Fruit fly (Drosophila melanogaster) whole organism, wandering third instar larva: Measurements from ENCODE around the gene CG4455.

ENCODE experiments used
- Hnf4 ChIP-seq: fragments of 200-800 bp; sonication (Bioruptor generic); optimal IDR thresholded peaks from 2 replicates; lab custom pipeline; 2016; ENCODE audit warnings: missing biosample characterization, mild to moderate bottlenecking, missing genetic modification characterization
- Myc ChIP-seq: fragments of >200 bp; optimal IDR thresholded peaks from 2 replicates; lab custom pipeline; 2017
- Rel ChIP-seq, 2 experiments: fragments of 200-800 bp; sonication (Bioruptor generic) in 1 of 2; optimal IDR thresholded peaks; 2 replicates in 1 of 2; 3 replicates in 1 of 2; lab custom pipeline; 2016 to 2019; ENCODE audit warnings: mild to moderate bottlenecking in 2 of 2, missing biosample characterization in 2 of 2, missing genetic modification characterization in 2 of 2, moderate library complexity in 1 of 2
- br ChIP-seq: fragments of 200-800 bp; sonication (Bioruptor generic); optimal IDR thresholded peaks from 2 replicates; lab custom pipeline; 2016; ENCODE audit warnings: missing biosample characterization, missing genetic modification characterization
- dsf ChIP-seq: sonication (Bioruptor generic); optimal IDR thresholded peaks from 2 replicates; lab custom pipeline; 2016; ENCODE audit warnings: missing biosample characterization, missing genetic modification characterization, borderline replicate concordance
- pan ChIP-seq: fragments of >200 bp; optimal IDR thresholded peaks from 2 replicates; lab custom pipeline; 2017
- psq ChIP-seq: fragments of 200-800 bp; sonication (Bioruptor generic); optimal IDR thresholded peaks from 3 replicates; lab custom pipeline; 2017; ENCODE audit warnings: missing biosample characterization, mild to moderate bottlenecking, missing genetic modification characterization, moderate library complexity
- usp ChIP-seq: fragments of >200 bp; optimal IDR thresholded peaks from 2 replicates; lab custom pipeline; 2017; ENCODE audit warnings: missing biosample characterization, missing genetic modification characterization

DNA sequence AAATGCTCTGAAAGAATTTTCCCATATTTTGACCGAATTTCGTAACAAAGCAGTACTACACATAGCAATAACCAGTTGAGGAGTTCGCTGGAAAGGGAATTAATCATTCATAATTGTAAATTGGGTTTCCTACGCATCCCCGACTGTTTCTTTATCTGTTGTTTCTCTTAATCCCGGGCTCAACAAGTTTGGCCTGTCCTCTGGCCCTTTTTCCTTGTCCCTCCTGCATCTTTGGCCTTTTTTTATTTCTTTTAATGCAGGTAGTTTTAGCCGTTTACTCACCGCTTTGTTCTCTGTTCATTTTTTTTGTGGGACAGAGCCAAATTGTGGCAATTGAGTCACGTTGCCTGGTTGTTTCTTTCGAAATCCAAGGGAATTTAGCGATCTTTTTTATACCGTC lies 1.0 kb downstream of the CG4455 start:
- TF ChIP-seq Myc (lab: Kevin White, UChicago) (no peak), br (GFP tag; lab: Kevin White, UChicago) (no peak), Hnf4 (GFP tag; lab: Kevin White, UChicago) (no peak), psq (GFP tag; lab: Kevin White, UChicago) (no peak), usp (GFP tag; lab: Kevin White, UChicago) (no peak), pan (lab: Kevin White, UChicago) (no peak), Rel (GFP tag; optimal IDR thresholded peaks at IDR 0.05; lab: Kevin White, UChicago) (no peak), Rel (tag; optimal IDR thresholded peaks at IDR 0.05; lab: Kevin White, UChicago) (no peak), dsf (GFP tag; lab: Kevin White, UChicago) (no peak)
